Worm (Caenorhabditis elegans) whole organism, L2 larva: ENCODE results near the gene nhr-225.
A peak's percentile ranks its signal among the peaks of the same experiment; 100 is the strongest.

Experiments used
- R02D3.7 ChIP-seq: fragments of 150-350 bp; optimal IDR thresholded peaks from 2 replicates; lab custom pipeline; 2014; ENCODE audit warnings: missing biosample characterization, missing genetic modification characterization
- ceh-82 ChIP-seq: fragments of 150-350 bp; optimal IDR thresholded peaks from 2 replicates; lab custom pipeline; 2014; ENCODE audit warnings: missing biosample characterization, missing genetic modification characterization
- elt-1 ChIP-seq: fragments of 150-350 bp; optimal IDR thresholded peaks from 2 replicates; lab custom pipeline; 2014; ENCODE audit warnings: missing biosample characterization, missing genetic modification characterization
- fos-1 ChIP-seq: fragments of 150-350 bp; optimal IDR thresholded peaks from 2 replicates; lab custom pipeline; 2014; ENCODE audit warnings: missing biosample characterization, missing genetic modification characterization
- lin-11 ChIP-seq: fragments of 150-350 bp; sonication (generic microtip); optimal IDR thresholded peaks from 2 replicates; lab custom pipeline; 2014; ENCODE audit warnings: missing biosample characterization, missing genetic modification characterization, inconsistent platforms, mixed read lengths
- mdl-1 ChIP-seq, 2 experiments: fragments of 150-350 bp in 1 of 2; sonication (generic microtip) in 1 of 2; optimal IDR thresholded peaks; 2 replicates each; lab custom pipeline; 2017; ENCODE audit warnings: missing biosample characterization in 2 of 2, missing genetic modification characterization in 2 of 2
- nhr-11 ChIP-seq: fragments of 150-350 bp; optimal IDR thresholded peaks from 2 replicates; lab custom pipeline; 2014; ENCODE audit warnings: missing biosample characterization, missing genetic modification characterization
- nhr-21 ChIP-seq: fragments of 150-350 bp; optimal IDR thresholded peaks from 2 replicates; lab custom pipeline; 2014; ENCODE audit warnings: missing biosample characterization, missing genetic modification characterization
- nhr-23 ChIP-seq: fragments of 150-350 bp; optimal IDR thresholded peaks from 2 replicates; lab custom pipeline; 2014; ENCODE audit warnings: missing biosample characterization, missing genetic modification reagents, missing genetic modification characterization
- peb-1 ChIP-seq: fragments of 150-350 bp; optimal IDR thresholded peaks from 2 replicates; lab custom pipeline; 2014; ENCODE audit warnings: missing biosample characterization, missing genetic modification characterization
- sem-4 ChIP-seq: fragments of 150-350 bp; optimal IDR thresholded peaks from 2 replicates; lab custom pipeline; 2014; ENCODE audit warnings: missing biosample characterization, missing genetic modification reagents, missing genetic modification characterization
- skn-1 ChIP-seq: sonication (generic microtip); optimal IDR thresholded peaks from 2 replicates; lab custom pipeline; 2017; ENCODE audit warnings: missing biosample characterization, missing genetic modification characterization
- sma-3 ChIP-seq: sonication (generic microtip); optimal IDR thresholded peaks from 2 replicates; lab custom pipeline; 2016; ENCODE audit warnings: missing genetic modification reagents, missing genetic modification characterization, missing compliant biosample characterization
- unc-39 ChIP-seq: fragments of 150-350 bp; optimal IDR thresholded peaks from 2 replicates; lab custom pipeline; 2014; ENCODE audit warnings: missing biosample characterization, missing genetic modification characterization
- zag-1 ChIP-seq: fragments of 150-350 bp; optimal IDR thresholded peaks from 2 replicates; lab custom pipeline; 2014; ENCODE audit warnings: missing biosample characterization, missing genetic modification characterization
- ztf-11 ChIP-seq: sonication (generic microtip); optimal IDR thresholded peaks from 2 replicates; lab custom pipeline; 2017; ENCODE audit warnings: missing biosample characterization, missing genetic modification characterization

nhr-225 gene

ce11 chrV:2244751-2245150, 45.5 kb downstream of the nhr-225 start, which contains the start of gene cyp-33C5 (continued):
- TF ChIP-seq nhr-21 (tag; lab: Kevin White, UChicago) (no peak), mdl-1 (tag; optimal IDR thresholded peaks at IDR 0.05; lab: Kevin White, UChicago) (no peak), ztf-11 (tag; lab: Kevin White, UChicago) (no peak), fos-1 (peak; percentile 44)

ce11 chrV:2242630-2243029, 47.6 kb downstream of the nhr-225 start, which contains the start of gene cyp-33C3:
TSS of gene cyp-33C3 (plus strand) at chrV:2242778.
- TF ChIP-seq ceh-82 = no peak
- no peak for TF ChIP-seq mdl-1 (tag; optimal IDR thresholded peaks at IDR 0.05; lab: Kevin White, UChicago)
- TF ChIP-seq nhr-23 (tag; lab: Kevin White, UChicago) = no peak
- no peak for TF ChIP-seq R02D3.7 (tag; lab: Kevin White, UChicago)
- no peak for TF ChIP-seq nhr-11 (tag; lab: Kevin White, UChicago)
- TF ChIP-seq sma-3 (GFP tag; lab: Kevin White, UChicago) = no peak
- TF ChIP-seq sem-4 = no peak
- TF ChIP-seq skn-1 (tag; lab: Kevin White, UChicago) = no peak
- no peak for TF ChIP-seq elt-1 (tag; lab: Kevin White, UChicago)
- no peak for TF ChIP-seq zag-1 (tag; lab: Kevin White, UChicago)
- TF ChIP-seq ztf-11 (tag; lab: Kevin White, UChicago) = no peak
- TF ChIP-seq peb-1 (tag; lab: Kevin White, UChicago) = no peak
- TF ChIP-seq unc-39 (tag; lab: Kevin White, UChicago) = no peak
- no peak for TF ChIP-seq lin-11 (tag; lab: Kevin White, UChicago)
- TF ChIP-seq, all 48 proteins: peak for 0
